Worm (Caenorhabditis elegans): ENCODE data around the gene Y17G7B.12.

ce11 chrII:12054558-12054957, 30.9 kb downstream of the Y17G7B.12 start:
- no peak for TF ChIP-seq T22C8.4 (GFP tag; IDR thresholded peaks at IDR 0.05)
- TF ChIP-seq tab-1 (GFP tag; IDR thresholded peaks at IDR 0.05) = no peak
- no peak for TF ChIP-seq cog-1 (tag; optimal IDR thresholded peaks at IDR 0.05)

Data from whole organism, midembryonic.